Fruit fly (Drosophila melanogaster) whole organism, embryonic: ENCODE data around the gene mRpL28.

Experiments
- Blimp-1 ChIP-seq: fragments of 200-800 bp; sonication (Bioruptor generic); optimal IDR thresholded peaks from 3 replicates; lab custom pipeline; 2018; ENCODE audit warnings: missing biosample characterization, missing genetic modification characterization, mild to moderate bottlenecking, moderate library complexity, missing genetic modification reagents
- BtbVII ChIP-seq: fragments of 200-800 bp; sonication (Bioruptor generic); optimal IDR thresholded peaks from 3 replicates; lab custom pipeline; 2017; ENCODE audit warnings: missing biosample characterization, mild to moderate bottlenecking, missing genetic modification characterization
- CG10321 ChIP-seq: fragments of 200-800 bp; sonication (Bioruptor generic); IDR thresholded peaks from 2 replicates; pipeline ENCODE4 v1.3.6; 2022; ENCODE audit warnings: missing biosample characterization, missing genetic modification characterization
- CG12942 ChIP-seq: fragments of 200-800 bp; sonication (Bioruptor generic); optimal IDR thresholded peaks from 3 replicates; lab custom pipeline; 2016; ENCODE audit warnings: missing biosample characterization, missing genetic modification characterization
- CG17328 ChIP-seq: fragments of 200-800 bp; sonication (Bioruptor generic); IDR thresholded peaks from 2 replicates; pipeline ENCODE4 v1.3.6; 2022; ENCODE audit warnings: missing biosample characterization, missing genetic modification characterization
- CG17568 ChIP-seq: fragments of 200-800 bp; sonication (Bioruptor generic); optimal IDR thresholded peaks from 2 replicates; lab custom pipeline; 2018; ENCODE audit warnings: missing biosample characterization, mild to moderate bottlenecking, missing genetic modification characterization, moderate library complexity
- CG30431 ChIP-seq: fragments of 200-800 bp; sonication (Bioruptor generic); optimal IDR thresholded peaks from 2 replicates; lab custom pipeline; 2017; ENCODE audit warnings: missing biosample characterization, missing genetic modification characterization
- CG32532 ChIP-seq: fragments of 200-800 bp; sonication (Bioruptor generic); IDR thresholded peaks from 2 replicates; pipeline ENCODE4 v1.3.6; 2022; ENCODE audit warnings: missing biosample characterization, missing genetic modification characterization
- CG3847 ChIP-seq: fragments of 200-800 bp; sonication (Bioruptor generic); IDR thresholded peaks from 2 replicates; pipeline ENCODE4 v1.3.6; 2022; ENCODE audit warnings: missing biosample characterization, missing genetic modification characterization
- CG3995 ChIP-seq: fragments of 200-800 bp; sonication (Bioruptor generic); optimal IDR thresholded peaks from 3 replicates; lab custom pipeline; 2016; ENCODE audit warnings: missing biosample characterization, missing genetic modification characterization
- CG42726 ChIP-seq: fragments of 200-800 bp; sonication (Bioruptor generic); IDR thresholded peaks from 2 replicates; pipeline ENCODE4 v1.3.6; 2022; ENCODE audit warnings: missing biosample characterization, missing genetic modification characterization; ENCODE audit not compliant: partially characterized antibody
- CG5245 ChIP-seq: fragments of 200-800 bp; sonication (Bioruptor generic); optimal IDR thresholded peaks from 3 replicates; lab custom pipeline; 2016; ENCODE audit warnings: missing biosample characterization, missing genetic modification characterization
- CG6654 ChIP-seq: fragments of 200-800 bp; sonication (Bioruptor generic); optimal IDR thresholded peaks from 2 replicates; lab custom pipeline; 2017; ENCODE audit warnings: missing biosample characterization, mild to moderate bottlenecking, missing genetic modification characterization
- CG6683 ChIP-seq: fragments of 200-800 bp; sonication (Bioruptor generic); optimal IDR thresholded peaks from 2 replicates; lab custom pipeline; 2017; ENCODE audit warnings: missing biosample characterization, mild to moderate bottlenecking, missing genetic modification characterization, missing genetic modification reagents
- CG7987 ChIP-seq: fragments of 200-800 bp; sonication (Bioruptor generic); optimal IDR thresholded peaks from 2 replicates; lab custom pipeline; 2018; ENCODE audit warnings: missing biosample characterization, mild to moderate bottlenecking, missing genetic modification characterization, moderate library complexity
- CG8089 ChIP-seq: fragments of 200-800 bp; sonication (Bioruptor generic); optimal IDR thresholded peaks from 3 replicates; lab custom pipeline; 2016; ENCODE audit warnings: missing biosample characterization, missing genetic modification characterization
- CG8924 ChIP-seq: fragments of 200-800 bp; optimal IDR thresholded peaks from 3 replicates; lab custom pipeline; 2019; ENCODE audit warnings: missing biosample characterization, mild to moderate bottlenecking, missing genetic modification characterization, moderate library complexity
- CG9437 ChIP-seq: fragments of 200-800 bp; sonication (Bioruptor generic); optimal IDR thresholded peaks from 2 replicates; lab custom pipeline; 2018; ENCODE audit warnings: missing biosample characterization, mild to moderate bottlenecking, missing genetic modification characterization
- CrebB ChIP-seq: fragments of 200-800 bp; sonication (Bioruptor generic); optimal IDR thresholded peaks from 3 replicates; lab custom pipeline; 2018; ENCODE audit warnings: missing biosample characterization, mild to moderate bottlenecking, missing genetic modification characterization
- Dad ChIP-seq: fragments of 200-800 bp; sonication (Bioruptor generic); optimal IDR thresholded peaks from 3 replicates; lab custom pipeline; 2016; ENCODE audit warnings: missing biosample characterization, missing genetic modification characterization
- Gsc ChIP-seq: fragments of 200-800 bp; sonication (Bioruptor generic); IDR thresholded peaks from 2 replicates; pipeline ENCODE4 v1.3.6; 2022; ENCODE audit warnings: missing biosample characterization, missing genetic modification characterization
- H2.0 ChIP-seq: fragments of 200-800 bp; sonication (Bioruptor generic); IDR thresholded peaks from 2 replicates; pipeline ENCODE4 v1.3.6; 2022; ENCODE audit warnings: missing biosample characterization, missing genetic modification characterization
- HLH54F ChIP-seq: fragments of 200-800 bp; sonication (Bioruptor generic); optimal IDR thresholded peaks from 3 replicates; lab custom pipeline; 2016; ENCODE audit warnings: missing biosample characterization, missing genetic modification characterization
- Kr ChIP-seq: fragments of 200-800 bp; sonication (Bioruptor generic); optimal IDR thresholded peaks from 2 replicates; lab custom pipeline; 2017; ENCODE audit warnings: missing biosample characterization, mild to moderate bottlenecking, missing genetic modification characterization
- Scr ChIP-seq: fragments of 200-800 bp; sonication (Bioruptor generic); IDR thresholded peaks from 2 replicates; pipeline ENCODE4 v1.3.6; 2022; ENCODE audit warnings: missing biosample characterization, missing genetic modification characterization; ENCODE audit not compliant: partially characterized antibody
- Tbp ChIP-seq: fragments of >200 bp; optimal IDR thresholded peaks from 2 replicates; lab custom pipeline; 2018; ENCODE audit warnings: missing biosample characterization, missing genetic modification characterization
- ab ChIP-seq: fragments of 200-800 bp; sonication (Bioruptor generic); optimal IDR thresholded peaks from 2 replicates; lab custom pipeline; 2016; ENCODE audit warnings: missing biosample characterization, missing genetic modification characterization
- cato ChIP-seq: fragments of 200-800 bp; sonication (Bioruptor generic); optimal IDR thresholded peaks from 2 replicates; lab custom pipeline; 2016; ENCODE audit warnings: missing biosample characterization, missing genetic modification characterization, borderline replicate concordance
- chn ChIP-seq: fragments of 200-800 bp; sonication (Bioruptor generic); optimal IDR thresholded peaks from 2 replicates; lab custom pipeline; 2016; ENCODE audit warnings: missing biosample characterization, missing genetic modification characterization
- crc ChIP-seq: fragments of 200-800 bp; sonication (Bioruptor generic); optimal IDR thresholded peaks from 2 replicates; lab custom pipeline; 2016; ENCODE audit warnings: missing biosample characterization, missing genetic modification characterization
- eve ChIP-seq, 2 experiments: fragments of >200 bp; optimal IDR thresholded peaks; 2 replicates each; lab custom pipeline; 2017; ENCODE audit warnings: missing biosample characterization in 2 of 2, missing genetic modification characterization in 2 of 2
- exex ChIP-seq: fragments of 200-800 bp; sonication (Bioruptor generic); optimal IDR thresholded peaks from 4 replicates; lab custom pipeline; 2018; ENCODE audit warnings: missing biosample characterization, mild to moderate bottlenecking, missing genetic modification characterization, moderate library complexity
- fd102C ChIP-seq: fragments of 200-800 bp; sonication (Bioruptor generic); optimal IDR thresholded peaks from 2 replicates; lab custom pipeline; 2018; ENCODE audit warnings: missing biosample characterization, mild to moderate bottlenecking, missing genetic modification characterization, moderate library complexity
- gro ChIP-seq: fragments of 200-800 bp; sonication (Bioruptor generic); optimal IDR thresholded peaks from 2 replicates; lab custom pipeline; 2016; ENCODE audit warnings: missing biosample characterization, missing genetic modification characterization
- hkb ChIP-seq, 2 experiments: fragments of 200-800 bp in 1 of 2; fragments of >200 bp in 1 of 2; sonication (Bioruptor generic) in 1 of 2; IDR thresholded peaks in 1 of 2; optimal IDR thresholded peaks in 1 of 2; 2 replicates each; pipeline versions ENCODE4 v1.3.6 to Lab custom; 2017 to 2022; ENCODE audit warnings: missing biosample characterization in 1 of 2, missing genetic modification characterization in 1 of 2
- maf-S ChIP-seq: fragments of 200-800 bp; sonication (Bioruptor generic); optimal IDR thresholded peaks from 2 replicates; lab custom pipeline; 2016; ENCODE audit warnings: missing biosample characterization, missing genetic modification characterization
- mirr ChIP-seq: fragments of 200-800 bp; sonication (Bioruptor generic); optimal IDR thresholded peaks from 3 replicates; lab custom pipeline; 2018; ENCODE audit warnings: missing biosample characterization, mild to moderate bottlenecking, missing genetic modification characterization
- mld ChIP-seq: fragments of 200-800 bp; sonication (Bioruptor generic); IDR thresholded peaks from 3 replicates; pipeline ENCODE4 v1.3.6; 2022; ENCODE audit warnings: missing biosample characterization, missing genetic modification characterization; ENCODE audit not compliant: partially characterized antibody
- oc ChIP-seq: fragments of 200-800 bp; sonication (Bioruptor generic); optimal IDR thresholded peaks from 2 replicates; lab custom pipeline; 2018; ENCODE audit warnings: missing biosample characterization, mild to moderate bottlenecking, missing genetic modification characterization, moderate library complexity
- odd ChIP-seq: fragments of 200-800 bp; sonication (Bioruptor generic); optimal IDR thresholded peaks from 2 replicates; lab custom pipeline; 2017; ENCODE audit warnings: missing biosample characterization, mild to moderate bottlenecking, missing genetic modification characterization
- pb ChIP-seq: fragments of 200-800 bp; sonication (Bioruptor generic); optimal IDR thresholded peaks from 3 replicates; lab custom pipeline; 2016; ENCODE audit warnings: missing biosample characterization, missing genetic modification characterization
- pum ChIP-seq: fragments of 200-800 bp; sonication (Bioruptor generic); optimal IDR thresholded peaks from 2 replicates; lab custom pipeline; 2016; ENCODE audit warnings: missing biosample characterization, missing genetic modification characterization
- scrt ChIP-seq: fragments of 200-800 bp; sonication (Bioruptor generic); optimal IDR thresholded peaks from 2 replicates; lab custom pipeline; 2018; ENCODE audit warnings: missing biosample characterization, mild to moderate bottlenecking, missing genetic modification characterization, moderate library complexity
- slp2 ChIP-seq: fragments of 200-800 bp; sonication (Bioruptor generic); optimal IDR thresholded peaks from 2 replicates; lab custom pipeline; 2016; ENCODE audit warnings: missing biosample characterization, missing genetic modification characterization
- sug ChIP-seq: fragments of 200-800 bp; optimal IDR thresholded peaks from 2 replicates; lab custom pipeline; 2019; ENCODE audit warnings: missing biosample characterization, mild to moderate bottlenecking, missing genetic modification characterization, moderate library complexity
- trh ChIP-seq: fragments of 200-800 bp; sonication (Bioruptor generic); optimal IDR thresholded peaks from 2 replicates; lab custom pipeline; 2016; ENCODE audit warnings: missing biosample characterization, missing genetic modification characterization
- tup ChIP-seq: fragments of 200-800 bp; sonication (Bioruptor generic); optimal IDR thresholded peaks from 2 replicates; lab custom pipeline; 2016; ENCODE audit warnings: missing biosample characterization, mild to moderate bottlenecking, missing genetic modification characterization, moderate library complexity
- vfl ChIP-seq: fragments of 200-800 bp; sonication (Bioruptor generic); optimal IDR thresholded peaks from 2 replicates; lab custom pipeline; 2016; ENCODE audit warnings: missing biosample characterization, missing genetic modification characterization

mRpL28 gene

DNA sequence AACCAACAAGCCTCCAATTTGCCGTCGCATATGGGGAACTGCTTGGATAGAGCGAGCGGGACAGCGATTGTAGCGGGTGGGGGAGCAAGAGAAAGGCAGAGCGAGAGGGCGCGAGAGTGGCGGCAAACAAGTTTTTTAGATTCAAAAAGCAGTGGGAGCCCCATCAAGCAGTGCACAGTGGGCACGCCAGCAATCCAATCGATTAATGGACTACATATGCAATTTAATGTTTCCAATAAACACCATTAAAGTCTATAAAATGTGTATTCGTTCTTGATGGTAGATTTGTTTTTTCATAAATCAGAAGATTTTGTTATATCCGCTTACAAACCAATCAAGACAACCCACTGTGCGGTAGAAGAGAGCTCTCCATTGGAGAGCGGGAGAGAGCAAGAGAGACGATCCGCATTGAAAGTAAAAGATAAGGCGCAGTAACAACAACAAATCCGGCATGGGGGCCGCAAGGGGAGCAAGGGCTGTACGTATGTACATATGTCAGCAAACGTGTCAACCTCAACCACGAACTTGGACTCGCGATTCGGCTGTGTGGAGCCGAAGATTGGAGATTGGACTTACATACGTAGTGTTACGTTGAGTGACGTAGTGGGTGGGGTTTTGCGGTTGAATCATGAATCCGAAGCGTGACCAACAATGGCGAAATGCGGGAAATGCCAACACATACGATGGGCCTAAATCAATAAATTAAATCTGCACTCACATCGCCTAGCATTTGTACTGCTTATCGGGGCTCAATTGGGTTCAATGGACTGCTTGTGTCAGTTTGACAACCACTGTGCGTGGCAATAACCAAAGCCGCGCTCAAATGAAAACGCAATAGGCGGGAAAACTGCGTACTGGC is 23.9 kb downstream of the mRpL28 start (continued):
- peak; percentile 92 for TF ChIP-seq CG10321 (GFP tag; lab: Robert Waterston, UW)
- TF ChIP-seq eve (GFP tag; optimal IDR thresholded peaks at IDR 0.05; lab: Kevin White, UChicago) = peak; percentile 40 to 97
- peak; percentile 78 for TF ChIP-seq fd102C (GFP tag; lab: Kevin White, UChicago)
- TF ChIP-seq exex = peak; percentile 88
- TF ChIP-seq CG8089 (GFP tag; lab: Kevin White, UChicago) = peak; percentile 99
- TF ChIP-seq vfl = peak; percentile 98
- TF ChIP-seq CG42726 = peak; percentile 68; the same call in 1 of the 2 replicates
- TF ChIP-seq mirr = peak; percentile 99
- peak; percentile 97 for TF ChIP-seq CG6683
- peak; percentile 98 for TF ChIP-seq trh (GFP tag; lab: Kevin White, UChicago)
- TF ChIP-seq CG5245 (GFP tag; lab: Kevin White, UChicago) = peak; percentile 99
- TF ChIP-seq gro (GFP tag; lab: Kevin White, UChicago) = peak; percentile 99
- TF ChIP-seq crc = peak; percentile 99
- peak; percentile 97 for TF ChIP-seq odd (GFP tag; lab: Kevin White, UChicago)
- TF ChIP-seq pb = peak; percentile 99
- peak; percentile 100 for TF ChIP-seq sug (tag; lab: Kevin White, UChicago)
- peak; percentile 98 for TF ChIP-seq Blimp-1 (GFP tag; lab: Kevin White, UChicago)
- peak; percentile 82 for TF ChIP-seq CG3995
- peak; percentile 99 for TF ChIP-seq maf-S (GFP tag; lab: Kevin White, UChicago)
- peak; percentile 99 for TF ChIP-seq CG8924 (tag; lab: Kevin White, UChicago)
- TF ChIP-seq HLH54F = peak; percentile 99
- TF ChIP-seq CG30431 (GFP tag; lab: Kevin White, UChicago) = peak; percentile 99
- no peak; the same call in 1 of the 2 replicates for TF ChIP-seq Gsc (GFP tag; lab: Robert Waterston, UW)
- no peak for TF ChIP-seq Tbp (GFP tag; lab: Kevin White, UChicago)
- peak; percentile 99 for TF ChIP-seq CG17328
- TF ChIP-seq CrebB (tag; lab: Kevin White, UChicago) = peak; percentile 98
- TF ChIP-seq CG9437 (GFP tag; lab: Kevin White, UChicago) = peak; percentile 97
- peak; percentile 87 for TF ChIP-seq Kr (GFP tag; lab: Kevin White, UChicago)
- TF ChIP-seq CG12942 (GFP tag; lab: Kevin White, UChicago) = peak; percentile 99
- TF ChIP-seq ab = peak; percentile 97
- peak; percentile 99 for TF ChIP-seq chn (GFP tag; lab: Kevin White, UChicago)
- TF ChIP-seq CG3847 (GFP tag; lab: Robert Waterston, UW) = peak; percentile 99
- peak; percentile 98 for TF ChIP-seq tup
- TF ChIP-seq CG32532 = peak; percentile 99
- TF ChIP-seq CG17568 (GFP tag; lab: Kevin White, UChicago) = peak; percentile 97
- TF ChIP-seq CG7987 = peak; percentile 97
- 0 out of 3 replicates have a peak, but pooled peaks have one; percentile 25 for TF ChIP-seq mld (GFP tag; lab: Robert Waterston, UW)
- peak; percentile 39; the same call in 1 of the 2 replicates for TF ChIP-seq Scr
- peak; percentile 97 for TF ChIP-seq CG6654
- TF ChIP-seq Dad (GFP tag; lab: Kevin White, UChicago) = peak; percentile 99
- TF ChIP-seq H2.0 = peak; percentile 99
- TF ChIP-seq BtbVII = peak; percentile 98
- peak; percentile 95 for TF ChIP-seq scrt (GFP tag; lab: Kevin White, UChicago)
- peak; percentile 99 for TF ChIP-seq slp2 (GFP tag; lab: Kevin White, UChicago)
- peak; percentile 95 for TF ChIP-seq hkb (optimal IDR thresholded peaks at IDR 0.05; lab: Kevin White, UChicago)
- peak; percentile 99 for TF ChIP-seq hkb (GFP tag; IDR thresholded peaks at IDR 0.05; lab: Robert Waterston, UW)
- peak; percentile 99 for TF ChIP-seq cato (GFP tag; lab: Kevin White, UChicago)
- peak; percentile 99 for TF ChIP-seq pum
- TF ChIP-seq oc (tag; lab: Kevin White, UChicago) = peak; percentile 99
